Worm (Caenorhabditis elegans): Measurements from ENCODE around the gene emc-6.
A peak's percentile ranks its signal among the peaks of the same experiment; 100 is the strongest.

Gene emc-6

DNA sequence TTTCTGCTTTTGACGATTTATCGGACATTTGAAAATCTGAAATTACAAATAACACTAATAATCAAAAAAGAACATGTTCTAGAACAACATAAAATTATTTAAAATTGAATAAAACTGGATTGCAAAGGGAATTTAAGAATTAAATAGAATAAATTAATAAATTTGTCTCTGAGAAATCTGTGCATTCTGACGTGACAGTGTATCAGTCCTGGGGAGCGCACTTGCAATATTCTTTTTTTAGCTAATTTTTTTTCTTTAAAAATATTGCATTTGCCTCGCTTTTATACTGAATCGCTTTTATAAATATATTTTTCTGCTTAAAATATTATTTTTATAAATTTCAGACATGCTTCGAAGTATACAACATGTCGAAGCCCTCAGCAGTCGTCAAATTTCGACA lies at the start of gene emc-6, which contains the start of the genes mrpl-1 and mrps-24 (continued):
- no peak for TF ChIP-seq nhr-84 (tag; optimal IDR thresholded peaks at IDR 0.05)
- TF ChIP-seq efl-1 (optimal IDR thresholded peaks at IDR 0.05): peak; percentile 58 to 67
- TF ChIP-seq efl-1 (GFP tag; optimal IDR thresholded peaks at IDR 0.05 in 1 of 2): peak; percentile 69 to 94
- TF ChIP-seq blmp-1 (tag; optimal IDR thresholded peaks at IDR 0.05): peak; percentile 50
- TF ChIP-seq rnt-1 (tag; optimal IDR thresholded peaks at IDR 0.05): peak; percentile 53
- TF ChIP-seq isw-1 (GFP tag; IDR thresholded peaks at IDR 0.05): no peak; the same call in 1 of the 2 replicates
- no peak for TF ChIP-seq nhr-85 (tag)
- no peak for TF ChIP-seq sox-4 (tag; optimal IDR thresholded peaks at IDR 0.05)
- peak in 1 of 6 experiments; percentile 16 for TF ChIP-seq elt-3 (tag; optimal IDR thresholded peaks at IDR 0.05)
- no peak for TF ChIP-seq fos-1 (tag; optimal IDR thresholded peaks at IDR 0.05)
- no peak for TF ChIP-seq hlh-4 (tag; optimal IDR thresholded peaks at IDR 0.05)
- peak; percentile 78 to 85 for TF ChIP-seq lsy-2 (tag; optimal IDR thresholded peaks at IDR 0.05)
- no peak for TF ChIP-seq nhr-12 (tag; optimal IDR thresholded peaks at IDR 0.05)
- no peak for TF ChIP-seq lin-39 (tag; optimal IDR thresholded peaks at IDR 0.05)
- TF ChIP-seq C34B4.2 (tag; optimal IDR thresholded peaks at IDR 0.05): no peak
- TF ChIP-seq snu-23 (GFP tag; optimal IDR thresholded peaks at IDR 0.05): peak; percentile 73
- peak; percentile 31 for TF ChIP-seq snpc-4 (tag; optimal IDR thresholded peaks at IDR 0.05)
- no peak for TF ChIP-seq pax-3 (tag; optimal IDR thresholded peaks at IDR 0.05)
- peak; percentile 74 for TF ChIP-seq skn-1 (tag; optimal IDR thresholded peaks at IDR 0.05)
- peak; percentile 68 for TF ChIP-seq xbp-1 (tag; optimal IDR thresholded peaks at IDR 0.05)
- TF ChIP-seq mdl-1 (tag; optimal IDR thresholded peaks at IDR 0.05): no peak
- no peak for TF ChIP-seq tlp-1 (tag; optimal IDR thresholded peaks at IDR 0.05)
- TF ChIP-seq tbx-2 (tag; optimal IDR thresholded peaks at IDR 0.05): peak; percentile 56
- TF ChIP-seq nhr-20 (tag; optimal IDR thresholded peaks at IDR 0.05): peak; percentile 59
- no peak for TF ChIP-seq vab-15 (tag; optimal IDR thresholded peaks at IDR 0.05)
- TF ChIP-seq unc-62 (GFP tag; optimal IDR thresholded peaks at IDR 0.05): no peak
- peak; percentile 76 for TF ChIP-seq nhr-71 (tag; optimal IDR thresholded peaks at IDR 0.05)
- TF ChIP-seq alr-1 (tag; optimal IDR thresholded peaks at IDR 0.05; ENCODE audit: borderline replicate concordance): no peak
- peak; percentile 35 for TF ChIP-seq egl-13 (tag; optimal IDR thresholded peaks at IDR 0.05)
- TF ChIP-seq fkh-4 (tag; optimal IDR thresholded peaks at IDR 0.05; ENCODE audit: borderline replicate concordance): no peak
- no peak for TF ChIP-seq fkh-10 (GFP tag; optimal IDR thresholded peaks at IDR 0.05)
- TF ChIP-seq F16B12.6 (tag; optimal IDR thresholded peaks at IDR 0.05): peak; percentile 84

DNA sequence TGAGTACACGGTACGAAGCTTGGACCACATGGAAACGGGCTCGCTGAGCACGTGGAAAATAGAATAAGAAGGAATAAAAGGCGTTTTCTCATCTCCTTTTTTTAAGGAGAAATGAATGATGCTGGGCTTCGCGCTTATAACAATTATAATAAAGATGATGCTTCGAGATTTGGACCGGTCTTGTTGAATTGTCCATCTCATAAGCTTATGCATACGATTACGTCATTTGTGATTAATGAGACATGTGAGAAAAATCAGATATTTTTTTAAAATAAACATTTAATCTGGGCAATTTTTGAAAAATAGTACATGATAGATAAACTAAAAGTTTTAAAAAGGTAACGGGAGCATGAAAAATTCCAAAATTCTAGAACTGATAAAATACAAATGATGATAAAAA lies 47.7 kb upstream of the emc-6 start, which contains the start of gene C46A5.4:
Gene C46A5.4 (minus strand): TSS at position 101 of the 400 bp plus-strand sequence.
- no peak for TF ChIP-seq ztf-4 (tag; optimal IDR thresholded peaks at IDR 0.05)
- TF ChIP-seq unc-130 (tag; optimal IDR thresholded peaks at IDR 0.05): no peak
- TF ChIP-seq ceh-88 (GFP tag; IDR thresholded peaks at IDR 0.05): no peak
- TF ChIP-seq mab-9 (GFP tag; IDR thresholded peaks at IDR 0.05): no peak
- no peak for TF ChIP-seq sup-37 (GFP tag; optimal IDR thresholded peaks at IDR 0.05)
- TF ChIP-seq snu-23 (GFP tag; optimal IDR thresholded peaks at IDR 0.05): no peak
- TF ChIP-seq fkh-4 (tag; optimal IDR thresholded peaks at IDR 0.05; ENCODE audit: borderline replicate concordance): no peak
- no peak for TF ChIP-seq fkh-10 (GFP tag; optimal IDR thresholded peaks at IDR 0.05)
- no peak for TF ChIP-seq hpl-2 (GFP tag; optimal IDR thresholded peaks at IDR 0.05)
- TF ChIP-seq ets-5 (GFP tag; IDR thresholded peaks at IDR 0.05): no peak
- no peak for TF ChIP-seq lin-15B (tag; optimal IDR thresholded peaks at IDR 0.05)
- no peak for TF ChIP-seq pax-3 (tag; optimal IDR thresholded peaks at IDR 0.05)
- TF ChIP-seq pqm-1 (tag; optimal IDR thresholded peaks at IDR 0.05): no peak
- TF ChIP-seq lin-13 (GFP tag; optimal IDR thresholded peaks at IDR 0.05): no peak
- no peak for TF ChIP-seq Y116A8C.19 (tag; optimal IDR thresholded peaks at IDR 0.05; ENCODE audit: borderline replicate concordance)
- no peak for TF ChIP-seq nhr-47 (tag; optimal IDR thresholded peaks at IDR 0.05)
- no peak for TF ChIP-seq lsy-2 (tag; optimal IDR thresholded peaks at IDR 0.05)
- TF ChIP-seq unc-30 (tag; optimal IDR thresholded peaks at IDR 0.05): no peak
- no peak for TF ChIP-seq efl-3 (GFP tag; optimal IDR thresholded peaks at IDR 0.05)
- TF ChIP-seq hlh-4 (tag; optimal IDR thresholded peaks at IDR 0.05): no peak
